Worm (Caenorhabditis elegans): ENCODE measurements around the gene oig-8.
"Not testable (repeated sequence)": the region's sequence is repeated elsewhere in the genome, so short reads cannot be mapped to it uniquely, and the experiment has no call there.

oig-8 gene

ce11 chrII:6637854-6638253 lies 11.1 kb downstream of the oig-8 start:
- TF ChIP-seq crh-2 (tag; optimal IDR thresholded peaks at IDR 0.05) (no peak), nhr-6 (tag; optimal IDR thresholded peaks at IDR 0.05) (no peak), ztf-1 (GFP tag; conservative IDR thresholded peaks at IDR 0.05) (no peak), nhr-21 (tag; optimal IDR thresholded peaks at IDR 0.05) (no peak), lin-11 (tag; optimal IDR thresholded peaks at IDR 0.05) (no peak), elt-1 (tag; optimal IDR thresholded peaks at IDR 0.05) (no peak), ama-1 (optimal IDR thresholded peaks at IDR 0.05) (no peak)

ce11 chrII:6636136-6636535 lies 12.8 kb downstream of the oig-8 start, which contains the start of gene T19D12.5:
TSS of gene T19D12.5 (minus strand) at chrII:6636236.
- no peak for TF ChIP-seq ceh-82 (tag; optimal IDR thresholded peaks at IDR 0.05)
- no peak for TF ChIP-seq unc-39 (tag; optimal IDR thresholded peaks at IDR 0.05)
- no peak for TF ChIP-seq peb-1 (tag; optimal IDR thresholded peaks at IDR 0.05)
- TF ChIP-seq nhr-25 (tag; optimal IDR thresholded peaks at IDR 0.05), result no peak
- no peak for TF ChIP-seq unc-62 (GFP tag; optimal IDR thresholded peaks at IDR 0.05)
- TF ChIP-seq crh-2 (tag; optimal IDR thresholded peaks at IDR 0.05), result no peak
- TF ChIP-seq Y55F3AM.14 (GFP tag; optimal IDR thresholded peaks at IDR 0.05), result no peak
- TF ChIP-seq elt-3 (tag; optimal IDR thresholded peaks at IDR 0.05), result no peak

- TF ChIP-seq dmd-4 (tag; optimal IDR thresholded peaks at IDR 0.05) (no peak), nhr-6 (tag; optimal IDR thresholded peaks at IDR 0.05) (no peak), Y55F3AM.14 (GFP tag; optimal IDR thresholded peaks at IDR 0.05) (no peak)
Measured at ce11 chrII:6631995-6632394, 16.9 kb downstream of the oig-8 start.

ce11 chrII:6630811-6631210 lies 18.1 kb downstream of the oig-8 start, which contains the start of gene T19D12.4:
TSS of gene T19D12.4 (plus strand) at chrII:6631105.
- TF ChIP-seq fos-1 (tag; optimal IDR thresholded peaks at IDR 0.05) (peak; percentile 91), alr-1 (tag; optimal IDR thresholded peaks at IDR 0.05) (no peak)

ce11 chrII:6629775-6630174 lies 19.2 kb downstream of the oig-8 start:
- TF ChIP-seq nhr-10 (tag; optimal IDR thresholded peaks at IDR 0.05) (no peak), fos-1 (tag; optimal IDR thresholded peaks at IDR 0.05) (peak; percentile 71)

- TF ChIP-seq ceh-16 (tag; optimal IDR thresholded peaks at IDR 0.05) (no peak), zag-1 (tag; optimal IDR thresholded peaks at IDR 0.05) (no peak), nhr-25 (tag; optimal IDR thresholded peaks at IDR 0.05) (no peak), unc-55 (GFP tag; optimal IDR thresholded peaks at IDR 0.05) (no peak), lin-39 (tag; optimal IDR thresholded peaks at IDR 0.05) (no peak), nhr-12 (tag; optimal IDR thresholded peaks at IDR 0.05) (no peak), R02D3.7 (tag; optimal IDR thresholded peaks at IDR 0.05) (no peak), sma-3 (GFP tag; optimal IDR thresholded peaks at IDR 0.05) (no peak), nhr-11 (tag; optimal IDR thresholded peaks at IDR 0.05) (no peak), fos-1 (tag; optimal IDR thresholded peaks at IDR 0.05) (peak; percentile 84), nhr-6 (tag; optimal IDR thresholded peaks at IDR 0.05) (no peak), sma-9 (GFP tag; optimal IDR thresholded peaks at IDR 0.05) (peak; percentile 20), sma-9 (tag; optimal IDR thresholded peaks at IDR 0.05) (no peak), ZK546.5 (tag; optimal IDR thresholded peaks at IDR 0.05) (no peak), aly-2 (tag; optimal IDR thresholded peaks at IDR 0.05) (no peak), ztf-4 (tag; optimal IDR thresholded peaks at IDR 0.05) (no peak)
Measured at ce11 chrII:6628397-6628796, 20.5 kb downstream of the oig-8 start.

ce11 chrII:6627182-6627581 lies 21.7 kb downstream of the oig-8 start, which contains the start of the genes F54H5.5 and F54H5.2:
TSS of gene F54H5.5 (minus strand) at chrII:6627282.
TSS of gene F54H5.2 (plus strand) at chrII:6627484.
- not testable (repeated sequence) for TF ChIP-seq zag-1, elt-1, snpc-4 (tag; optimal IDR thresholded peaks at IDR 0.05)
